Worm (Caenorhabditis elegans): ENCODE measurements around the gene gcy-15.

Gene gcy-15

ce11 chrII:3172176-3172575 is 24.7 kb downstream of the gcy-15 start, which contains the start of gene Y27F2A.10:
Gene Y27F2A.10 (minus strand): TSS chrII:3172276.
- TF ChIP-seq xnd-1 (tag; optimal IDR thresholded peaks at IDR 0.05) (no peak), hmg-20 (GFP tag; IDR thresholded peaks at IDR 0.05) (no peak), ztf-3 (GFP tag; optimal IDR thresholded peaks at IDR 0.05) (no peak), B0019.2 (GFP tag; conservative IDR thresholded peaks at IDR 0.05) (no peak), zfh-2 (GFP tag; conservative IDR thresholded peaks at IDR 0.05) (no peak), pbrm-1 (GFP tag; IDR thresholded peaks at IDR 0.05) (no peak), attf-5 (GFP tag; optimal IDR thresholded peaks at IDR 0.05) (no peak), Y79H2A.3 (GFP tag; conservative IDR thresholded peaks at IDR 0.05) (no peak)

DNA sequence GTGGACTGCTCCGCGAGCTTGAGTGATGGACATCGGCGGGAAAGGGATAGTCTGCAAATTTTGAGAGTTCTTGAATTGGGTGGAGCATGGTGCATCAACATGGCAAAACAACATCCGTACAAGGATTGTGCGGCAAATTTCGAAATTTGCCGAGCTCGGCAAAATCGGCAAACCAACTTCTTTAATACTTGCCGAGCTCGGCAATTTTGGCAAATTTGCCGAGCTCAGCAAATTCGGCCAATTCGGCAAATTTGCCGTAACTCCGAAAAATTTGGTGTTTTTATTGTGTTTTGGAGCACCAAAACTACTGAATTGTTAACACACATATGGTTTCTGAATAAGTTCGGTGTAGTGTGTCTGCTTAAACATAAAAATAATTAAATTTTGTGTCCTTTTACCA is 26.8 kb downstream of the gcy-15 start, which contains the start of gene fbxc-55:
Gene fbxc-55, minus strand, starts transcription at position 101 of the 400 bp plus-strand sequence.
- TF ChIP-seq lsy-27 (tag; optimal IDR thresholded peaks at IDR 0.05; ENCODE audit: borderline replicate concordance, insufficient read depth) = no peak
- no peak for TF ChIP-seq rpc-1 (optimal IDR thresholded peaks at IDR 0.05)
- no peak for TF ChIP-seq rpc-1 (tag; optimal IDR thresholded peaks at IDR 0.05)
- no peak for TF ChIP-seq nfyb-1 (GFP tag; IDR thresholded peaks at IDR 0.05)
- TF ChIP-seq zim-3 (tag; optimal IDR thresholded peaks at IDR 0.05) = no peak
- TF ChIP-seq F23B12.7 (tag; optimal IDR thresholded peaks at IDR 0.05; ENCODE audit: insufficient read depth) = no peak
- TF ChIP-seq nfya-2 (GFP tag; IDR thresholded peaks at IDR 0.05) = no peak

ce11 chrII:3158985-3159384 is 37.9 kb downstream of the gcy-15 start, which contains the start of gene sri-34:
Gene sri-34 (minus strand): TSS chrII:3159085.
- TF ChIP-seq rcor-1 (GFP tag; IDR thresholded peaks at IDR 0.05) (no peak), egl-18 (GFP tag; IDR thresholded peaks at IDR 0.05) (no peak), ceh-27 (GFP tag; optimal IDR thresholded peaks at IDR 0.05) (no peak), ets-4 (GFP tag; optimal IDR thresholded peaks at IDR 0.05) (no peak), nfya-1 (tag; optimal IDR thresholded peaks at IDR 0.05; ENCODE audit: borderline replicate concordance, insufficient read depth) (no peak), snpc-1.1 (tag; optimal IDR thresholded peaks at IDR 0.05; ENCODE audit: insufficient read depth) (no peak), F39B2.1 (GFP tag; IDR thresholded peaks at IDR 0.05) (no peak), ceh-91 (GFP tag; IDR thresholded peaks at IDR 0.05) (no peak), attf-3 (GFP tag; conservative IDR thresholded peaks at IDR 0.05) (no peak), efl-1 (GFP tag; optimal IDR thresholded peaks at IDR 0.05) (no peak), mcd-1 (GFP tag; IDR thresholded peaks at IDR 0.05) (no peak), Y67H2A.10 (GFP tag; conservative IDR thresholded peaks at IDR 0.05) (no peak), athp-1 (tag; optimal IDR thresholded peaks at IDR 0.05) (no peak), F37B4.10 (GFP tag; IDR thresholded peaks at IDR 0.05) (no peak), tlf-1 (GFP tag; optimal IDR thresholded peaks at IDR 0.05) (no peak), let-526 (GFP tag; IDR thresholded peaks at IDR 0.05) (no peak), ekl-4 (GFP tag; IDR thresholded peaks at IDR 0.05) (no peak), let-607 (tag; optimal IDR thresholded peaks at IDR 0.05) (no peak), repo-1 (tag; optimal IDR thresholded peaks at IDR 0.05) (no peak), B0336.3 (GFP tag; IDR thresholded peaks at IDR 0.05) (no peak)

DNA sequence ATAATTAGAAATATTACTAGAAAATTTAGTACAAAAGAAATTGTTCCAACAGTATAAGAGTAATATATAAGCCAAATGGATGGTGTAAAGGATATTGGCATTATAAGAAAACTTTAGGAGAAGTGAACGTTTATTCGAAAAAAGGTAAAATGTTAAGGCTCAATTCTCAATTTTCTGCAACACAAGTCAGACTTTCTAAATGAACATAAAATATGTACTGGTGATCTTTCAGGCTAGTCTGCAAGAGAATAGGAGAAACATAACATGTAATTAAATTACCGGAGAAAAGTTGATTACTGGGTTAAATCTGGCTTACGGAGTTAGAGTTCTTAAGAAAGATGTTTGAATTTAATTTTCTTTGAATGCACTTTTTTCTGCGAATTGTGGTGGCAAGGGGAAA is 40.1 kb downstream of the gcy-15 start, which contains the start of gene sri-33:
Gene sri-33, minus strand, starts transcription at position 101 of the 400 bp plus-strand sequence.
- TF ChIP-seq fkh-3 (tag; optimal IDR thresholded peaks at IDR 0.05) (no peak), attf-5 (GFP tag; optimal IDR thresholded peaks at IDR 0.05) (no peak), F23B12.7 (tag; optimal IDR thresholded peaks at IDR 0.05; ENCODE audit: insufficient read depth) (no peak), nfyb-1 (GFP tag; IDR thresholded peaks at IDR 0.05) (no peak), somi-1 (GFP tag; optimal IDR thresholded peaks at IDR 0.05) (no peak), F57A8.1 (GFP tag; optimal IDR thresholded peaks at IDR 0.05) (no peak), B0035.1 (tag; optimal IDR thresholded peaks at IDR 0.05) (no peak), dpff-1 (tag; optimal IDR thresholded peaks at IDR 0.05) (no peak), aptf-3 (GFP tag; IDR thresholded peaks at IDR 0.05) (no peak), attf-3 (GFP tag; conservative IDR thresholded peaks at IDR 0.05) (no peak), dpl-1 (GFP tag; optimal IDR thresholded peaks at IDR 0.05) (no peak), attf-6 (GFP tag; IDR thresholded peaks at IDR 0.05) (no peak), hlh-12 (tag; optimal IDR thresholded peaks at IDR 0.05) (no peak), hmg-1.2 (GFP tag; IDR thresholded peaks at IDR 0.05) (no peak), unc-62 (GFP tag; optimal IDR thresholded peaks at IDR 0.05) (no peak)
